Worm (Caenorhabditis elegans) whole organism, L3 larva: ENCODE measurements around the gene klp-13.

Source experiments
- ceh-28 ChIP-seq: fragments of 150-350 bp; optimal IDR thresholded peaks from 2 replicates; lab custom pipeline; 2014; ENCODE audit warnings: missing biosample characterization, missing genetic modification reagents, missing genetic modification characterization
- egl-27 ChIP-seq: sonication (generic microtip); optimal IDR thresholded peaks from 4 replicates; lab custom pipeline; 2017; ENCODE audit warnings: missing biosample characterization, missing genetic modification reagents, missing genetic modification characterization
- elt-2 ChIP-seq: sonication (generic microtip); optimal IDR thresholded peaks from 2 replicates; lab custom pipeline; 2016; ENCODE audit warnings: missing genetic modification reagents, mild to moderate bottlenecking, missing genetic modification characterization, missing compliant biosample characterization
- elt-3 ChIP-seq, 3 experiments: fragments of 150-350 bp in 1 of 3; sonication (generic microtip) in 2 of 3; optimal IDR thresholded peaks; 2 replicates in 2 of 3; 4 replicates in 1 of 3; lab custom pipeline; 2014 to 2017; ENCODE audit warnings: missing biosample characterization in 3 of 3, missing genetic modification characterization in 3 of 3
- unc-62 ChIP-seq: fragments of 150-350 bp; sonication (generic microtip); optimal IDR thresholded peaks from 4 replicates; lab custom pipeline; 2014; ENCODE audit warnings: missing biosample characterization, missing genetic modification reagents, missing genetic modification characterization
- ztf-4 ChIP-seq: fragments of 150-350 bp; optimal IDR thresholded peaks from 2 replicates; lab custom pipeline; 2014; ENCODE audit warnings: missing biosample characterization, missing genetic modification characterization

DNA sequence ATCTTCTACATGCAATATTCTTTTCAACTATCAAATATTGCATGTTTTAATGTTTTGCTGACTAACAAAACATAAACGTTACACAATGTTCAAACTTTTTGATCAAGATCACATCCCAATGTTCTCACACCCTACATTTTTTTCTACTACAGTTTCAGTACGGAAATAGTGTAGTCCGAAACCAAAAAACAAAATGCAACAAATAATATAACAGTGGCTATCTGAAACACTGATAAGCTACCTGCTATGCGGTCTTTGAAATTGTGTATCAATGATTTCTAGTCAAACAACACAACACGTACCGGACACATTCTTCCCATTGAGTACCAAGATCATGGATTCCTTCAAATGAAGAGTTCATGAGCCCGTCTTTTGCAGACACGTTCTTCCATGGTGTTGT, 43.5 kb upstream of the klp-13 start:
- no peak for TF ChIP-seq egl-27 (tag; lab: Kevin White, UChicago)
- TF ChIP-seq unc-62 = no peak
- TF ChIP-seq elt-2 (tag; lab: Kevin White, UChicago) = no peak
- TF ChIP-seq ceh-28 = no peak
- no peak for TF ChIP-seq elt-3 (tag; optimal IDR thresholded peaks at IDR 0.05; lab: Kevin White, UChicago)
- TF ChIP-seq ztf-4 (tag; lab: Kevin White, UChicago) = no peak
